Fruit fly (Drosophila melanogaster) whole organism, embryonic: ENCODE results near the gene salr.

ENCODE experiments used
- Abd-B ChIP-seq: fragments of 200-800 bp; sonication (Bioruptor generic); optimal IDR thresholded peaks from 2 replicates; lab custom pipeline; 2018; ENCODE audit warnings: missing biosample characterization, mild to moderate bottlenecking, missing genetic modification characterization, moderate library complexity
- Asciz ChIP-seq: fragments of 200-800 bp; sonication (Bioruptor generic); optimal IDR thresholded peaks from 2 replicates; lab custom pipeline; 2017; ENCODE audit warnings: missing biosample characterization, mild to moderate bottlenecking, missing genetic modification characterization, missing genetic modification reagents
- BEAF-32 ChIP-seq: fragments of 200-800 bp; sonication (Bioruptor generic); optimal IDR thresholded peaks from 3 replicates; lab custom pipeline; 2017; ENCODE audit warnings: missing biosample characterization, missing genetic modification characterization, mild to moderate bottlenecking, moderate library complexity, missing genetic modification reagents
- CG1024 ChIP-seq: fragments of 200-800 bp; sonication (Bioruptor generic); IDR thresholded peaks from 2 replicates; pipeline ENCODE4 v1.3.6; 2022; ENCODE audit warnings: missing biosample characterization, missing genetic modification characterization
- CG10366 ChIP-seq: fragments of 200-800 bp; sonication (Bioruptor generic); IDR thresholded peaks from 2 replicates; pipeline ENCODE4 v1.3.6; 2022; ENCODE audit warnings: missing biosample characterization, missing genetic modification characterization
- CG10654 ChIP-seq: fragments of 200-800 bp; sonication (Bioruptor generic); optimal IDR thresholded peaks from 2 replicates; lab custom pipeline; 2016; ENCODE audit warnings: missing biosample characterization, missing genetic modification characterization
- CG15073 ChIP-seq: fragments of 200-800 bp; sonication (Bioruptor generic); optimal IDR thresholded peaks from 2 replicates; lab custom pipeline; 2016; ENCODE audit warnings: missing biosample characterization, missing genetic modification characterization
- CG17359 ChIP-seq: fragments of 200-800 bp; sonication (Bioruptor generic); optimal IDR thresholded peaks from 3 replicates; lab custom pipeline; 2018; ENCODE audit warnings: missing biosample characterization, mild to moderate bottlenecking, missing genetic modification characterization, moderate library complexity
- CG2712 ChIP-seq: fragments of 200-800 bp; optimal IDR thresholded peaks from 3 replicates; lab custom pipeline; 2019; ENCODE audit warnings: missing biosample characterization, mild to moderate bottlenecking, missing genetic modification characterization, moderate library complexity
- CG2889 ChIP-seq: fragments of 200-800 bp; sonication (Bioruptor generic); IDR thresholded peaks from 3 replicates; pipeline ENCODE4 v1.3.6; 2022; ENCODE audit warnings: missing biosample characterization, missing genetic modification characterization
- CG32532 ChIP-seq: fragments of 200-800 bp; sonication (Bioruptor generic); IDR thresholded peaks from 2 replicates; pipeline ENCODE4 v1.3.6; 2022; ENCODE audit warnings: missing biosample characterization, missing genetic modification characterization
- CG3847 ChIP-seq: fragments of 200-800 bp; sonication (Bioruptor generic); IDR thresholded peaks from 2 replicates; pipeline ENCODE4 v1.3.6; 2022; ENCODE audit warnings: missing biosample characterization, missing genetic modification characterization
- CG3995 ChIP-seq: fragments of 200-800 bp; sonication (Bioruptor generic); optimal IDR thresholded peaks from 3 replicates; lab custom pipeline; 2016; ENCODE audit warnings: missing biosample characterization, missing genetic modification characterization
- CG4730 ChIP-seq: fragments of 200-800 bp; sonication (Bioruptor generic); IDR thresholded peaks from 2 replicates; pipeline ENCODE4 v1.3.6; 2022; ENCODE audit warnings: missing biosample characterization, missing genetic modification characterization
- CG5245 ChIP-seq: fragments of 200-800 bp; sonication (Bioruptor generic); optimal IDR thresholded peaks from 3 replicates; lab custom pipeline; 2016; ENCODE audit warnings: missing biosample characterization, missing genetic modification characterization
- CG6689 ChIP-seq: fragments of 200-800 bp; sonication (Bioruptor generic); IDR thresholded peaks from 2 replicates; pipeline ENCODE4 v1.3.6; 2022; ENCODE audit warnings: missing biosample characterization, missing genetic modification characterization
- CG7556 ChIP-seq: fragments of 200-800 bp; sonication (Bioruptor generic); optimal IDR thresholded peaks from 2 replicates; lab custom pipeline; 2017; ENCODE audit warnings: missing biosample characterization, mild to moderate bottlenecking, missing genetic modification characterization
- CG9932 ChIP-seq: fragments of 200-800 bp; sonication (Bioruptor generic); IDR thresholded peaks from 2 replicates; pipeline ENCODE4 v1.3.6; 2022; ENCODE audit warnings: missing biosample characterization, missing genetic modification characterization
- Deaf1 ChIP-seq: fragments of 200-800 bp; optimal IDR thresholded peaks from 3 replicates; lab custom pipeline; 2019; ENCODE audit warnings: missing biosample characterization, mild to moderate bottlenecking, missing genetic modification characterization, moderate library complexity
- Dip2 ChIP-seq: fragments of 200-800 bp; sonication (Bioruptor generic); IDR thresholded peaks from 2 replicates; pipeline ENCODE4 v1.3.6; 2022; ENCODE audit warnings: missing biosample characterization, missing genetic modification characterization
- Dp ChIP-seq: fragments of 200-800 bp; sonication (Bioruptor generic); optimal IDR thresholded peaks from 2 replicates; lab custom pipeline; 2018; ENCODE audit warnings: missing biosample characterization, mild to moderate bottlenecking, missing genetic modification characterization, moderate library complexity
- Hmr ChIP-seq: fragments of 200-800 bp; sonication (Bioruptor generic); optimal IDR thresholded peaks from 3 replicates; lab custom pipeline; 2017; ENCODE audit warnings: mild to moderate bottlenecking, missing biosample characterization, missing genetic modification reagents, missing genetic modification characterization
- Hsf ChIP-seq: fragments of 200-800 bp; sonication (Bioruptor generic); optimal IDR thresholded peaks from 3 replicates; lab custom pipeline; 2016; ENCODE audit warnings: missing biosample characterization, missing genetic modification characterization
- Mad ChIP-seq: fragments of 200-800 bp; sonication (Bioruptor generic); optimal IDR thresholded peaks from 2 replicates; lab custom pipeline; 2016; ENCODE audit warnings: missing biosample characterization, missing genetic modification characterization
- Oli ChIP-seq: fragments of 200-800 bp; sonication (Bioruptor generic); optimal IDR thresholded peaks from 2 replicates; lab custom pipeline; 2018; ENCODE audit warnings: missing biosample characterization, mild to moderate bottlenecking, missing genetic modification characterization, moderate library complexity
- Optix ChIP-seq: fragments of 200-800 bp; sonication (Bioruptor generic); IDR thresholded peaks from 3 replicates; pipeline ENCODE4 v1.3.6; 2022; ENCODE audit warnings: missing biosample characterization, missing genetic modification characterization
- Side ChIP-seq: fragments of 200-800 bp; sonication (Bioruptor generic); optimal IDR thresholded peaks from 2 replicates; lab custom pipeline; 2016; ENCODE audit warnings: missing biosample characterization, missing genetic modification characterization
- Sox102F ChIP-seq: fragments of 200-800 bp; sonication (Bioruptor generic); optimal IDR thresholded peaks from 2 replicates; lab custom pipeline; 2018; ENCODE audit warnings: missing biosample characterization, mild to moderate bottlenecking, missing genetic modification characterization, moderate library complexity
- Sry-β ChIP-seq: fragments of 200-800 bp; sonication (Bioruptor generic); optimal IDR thresholded peaks from 2 replicates; lab custom pipeline; 2018; ENCODE audit warnings: missing biosample characterization, mild to moderate bottlenecking, missing genetic modification characterization, moderate library complexity
- Stat92E ChIP-seq, 3 experiments: fragments of >200 bp in 2 of 3; fragments of 200-800 bp in 1 of 3; sonication (Bioruptor generic) in 1 of 3; optimal IDR thresholded peaks; 2 replicates each; lab custom pipeline; 2017 to 2019; ENCODE audit warnings: missing biosample characterization in 3 of 3, missing genetic modification characterization in 3 of 3, mild to moderate bottlenecking in 1 of 3, moderate library complexity in 1 of 3
- Usf ChIP-seq: fragments of 200-800 bp; sonication (Bioruptor generic); optimal IDR thresholded peaks from 2 replicates; lab custom pipeline; 2017; ENCODE audit warnings: missing genotype, missing biosample characterization, missing genetic modification characterization
- ara ChIP-seq: fragments of 200-800 bp; sonication (Bioruptor generic); IDR thresholded peaks from 2 replicates; pipeline ENCODE4 v1.3.6; 2022; ENCODE audit warnings: missing biosample characterization, missing genetic modification characterization
- bbx ChIP-seq: fragments of 200-800 bp; sonication (Bioruptor generic); IDR thresholded peaks from 2 replicates; pipeline ENCODE4 v1.3.6; 2022; ENCODE audit warnings: missing biosample characterization, missing genetic modification characterization; ENCODE audit not compliant: partially characterized antibody
- bowl ChIP-seq: fragments of 200-800 bp; sonication (Bioruptor generic); IDR thresholded peaks from 2 replicates; pipeline ENCODE4 v1.3.6; 2022; ENCODE audit warnings: missing biosample characterization, missing genetic modification characterization
- chm ChIP-seq: fragments of 200-800 bp; sonication (Bioruptor generic); IDR thresholded peaks from 2 replicates; pipeline ENCODE4 v1.3.6; 2022; ENCODE audit warnings: missing biosample characterization, missing genetic modification characterization
- croc ChIP-seq: fragments of 200-800 bp; sonication (Bioruptor generic); conservative IDR thresholded peaks from 3 replicates; pipeline ENCODE4 v1.3.6; 2022; ENCODE audit warnings: missing biosample characterization, missing genetic modification characterization
- eyg ChIP-seq: fragments of 200-800 bp; sonication (Bioruptor generic); optimal IDR thresholded peaks from 3 replicates; lab custom pipeline; 2016; ENCODE audit warnings: missing biosample characterization, missing genetic modification characterization
- gcm ChIP-seq: fragments of 200-800 bp; sonication (Bioruptor generic); optimal IDR thresholded peaks from 2 replicates; lab custom pipeline; 2019; ENCODE audit warnings: missing biosample characterization, mild to moderate bottlenecking, missing genetic modification characterization, moderate library complexity
- gfzf ChIP-seq: fragments of 200-800 bp; sonication (Bioruptor generic); optimal IDR thresholded peaks from 2 replicates; lab custom pipeline; 2016; ENCODE audit warnings: missing biosample characterization, mild to moderate bottlenecking, missing genetic modification characterization, moderate library complexity
- klu ChIP-seq: fragments of 200-800 bp; sonication (Bioruptor generic); IDR thresholded peaks from 2 replicates; pipeline ENCODE4 v1.3.6; 2022; ENCODE audit warnings: missing biosample characterization, missing genetic modification characterization
- lab ChIP-seq: fragments of 200-800 bp; sonication (Bioruptor generic); optimal IDR thresholded peaks from 3 replicates; lab custom pipeline; 2017; ENCODE audit warnings: missing biosample characterization, missing genetic modification characterization, mild to moderate bottlenecking, moderate library complexity, missing genetic modification reagents
- sc ChIP-seq, 3 experiments: fragments of >200 bp in 2 of 3; fragments of 200-800 bp in 1 of 3; sonication (Bioruptor generic) in 1 of 3; optimal IDR thresholded peaks; 2 replicates in 2 of 3; 3 replicates in 1 of 3; lab custom pipeline; 2017; ENCODE audit warnings: mild to moderate bottlenecking in 1 of 3, missing biosample characterization in 1 of 3, missing genetic modification characterization in 1 of 3, missing genetic modification reagents in 1 of 3
- sd ChIP-seq: fragments of 200-800 bp; sonication (Bioruptor generic); optimal IDR thresholded peaks from 3 replicates; lab custom pipeline; 2018; ENCODE audit warnings: missing biosample characterization, mild to moderate bottlenecking, missing genetic modification characterization, moderate library complexity
- so ChIP-seq: fragments of 200-800 bp; sonication (Bioruptor generic); IDR thresholded peaks from 3 replicates; pipeline ENCODE4 v1.3.6; 2022; ENCODE audit warnings: missing biosample characterization, missing genetic modification characterization
- stwl ChIP-seq: fragments of 200-800 bp; sonication (Bioruptor generic); optimal IDR thresholded peaks from 3 replicates; lab custom pipeline; 2018; ENCODE audit warnings: missing biosample characterization, mild to moderate bottlenecking, missing genetic modification characterization, moderate library complexity
- tll ChIP-seq, 2 experiments: fragments of 200-800 bp in 1 of 2; fragments of >200 bp in 1 of 2; sonication (Bioruptor generic) in 1 of 2; optimal IDR thresholded peaks; 2 replicates each; lab custom pipeline; 2017 to 2019; ENCODE audit warnings: missing biosample characterization in 2 of 2, missing genetic modification characterization in 2 of 2, mild to moderate bottlenecking in 1 of 2, moderate library complexity in 1 of 2
- tna ChIP-seq: fragments of 200-800 bp; sonication (Bioruptor generic); IDR thresholded peaks from 2 replicates; pipeline ENCODE4 v1.3.6; 2022; ENCODE audit warnings: missing biosample characterization, missing genetic modification characterization; ENCODE audit not compliant: partially characterized antibody
- unpg ChIP-seq: fragments of 200-800 bp; sonication (Bioruptor generic); optimal IDR thresholded peaks from 3 replicates; lab custom pipeline; 2018; ENCODE audit warnings: missing biosample characterization, mild to moderate bottlenecking, missing genetic modification characterization, moderate library complexity

The salr gene

DNA sequence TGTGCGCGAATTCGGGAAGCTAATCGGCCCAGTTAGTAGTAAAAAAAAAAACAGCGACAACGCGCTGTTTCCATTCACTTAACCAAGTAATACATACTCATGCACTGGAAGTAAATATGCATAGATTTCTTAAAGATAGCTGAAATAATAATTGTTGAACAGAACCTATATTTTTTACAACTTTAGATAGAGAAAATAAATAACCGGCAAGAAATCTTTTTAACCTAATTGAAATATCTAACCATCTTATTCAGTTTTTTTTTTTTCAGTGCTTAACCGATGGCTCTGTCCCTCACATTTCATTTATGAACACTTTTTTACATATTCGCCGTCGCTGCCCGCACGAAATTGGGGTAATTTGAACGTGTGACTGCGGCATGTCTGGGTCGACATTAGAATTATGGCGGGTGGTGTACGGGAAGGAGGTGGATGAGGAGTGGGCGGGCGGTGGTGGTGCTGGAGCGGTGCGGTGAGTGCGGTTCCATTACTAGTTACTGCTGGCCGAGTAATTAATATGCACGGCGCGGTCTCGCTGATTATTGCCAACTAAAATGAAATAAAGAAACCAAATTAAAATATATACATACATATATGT lies 26.9 kb upstream of the salr start (continued):
- TF ChIP-seq tll (GFP tag; optimal IDR thresholded peaks at IDR 0.05; lab: Kevin White, UChicago) = no peak
- TF ChIP-seq Sry-β = no peak
- TF ChIP-seq gcm (GFP tag; lab: Kevin White, UChicago) = peak; percentile 58
- TF ChIP-seq so (GFP tag; lab: Robert Waterston, UW) = peak; percentile 55; the same call in 1 of the 3 replicates
- TF ChIP-seq Mad (GFP tag; lab: Kevin White, UChicago) = no peak
- TF ChIP-seq croc = peak; percentile 36; the same call in 1 of the 3 replicates
- 0 out of 2 replicates have a peak, but pooled peaks have one; percentile 41 for TF ChIP-seq chm
- TF ChIP-seq CG10654 (GFP tag; lab: Kevin White, UChicago) = peak; percentile 27
- TF ChIP-seq Deaf1 (tag; lab: Kevin White, UChicago) = peak; percentile 10
- TF ChIP-seq eyg (GFP tag; lab: Kevin White, UChicago) = no peak
- TF ChIP-seq CG2889 (GFP tag; lab: Robert Waterston, UW) = 0 out of 3 replicates have a peak, but pooled peaks have one; percentile 42
- peak; percentile 50 for TF ChIP-seq Hsf (GFP tag; lab: Kevin White, UChicago)
- TF ChIP-seq Oli (tag; lab: Kevin White, UChicago) = peak; percentile 65
- TF ChIP-seq Sox102F = peak; percentile 73
- TF ChIP-seq CG3995 (GFP tag; lab: Kevin White, UChicago) = no peak
- no peak for TF ChIP-seq tna
- peak; percentile 76 for TF ChIP-seq unpg
- TF ChIP-seq CG9932 (GFP tag; lab: Robert Waterston, UW) = peak; percentile 26; the same call in 1 of the 2 replicates
- peak; percentile 40; the same call in 1 of the 2 replicates for TF ChIP-seq CG10366 (GFP tag; lab: Robert Waterston, UW)
- TF ChIP-seq stwl = no peak
- peak; percentile 34; the same call in 1 of the 2 replicates for TF ChIP-seq CG3847 (GFP tag; lab: Robert Waterston, UW)
- TF ChIP-seq Optix (GFP tag; lab: Robert Waterston, UW) = no peak
- no peak for TF ChIP-seq sd (tag; lab: Kevin White, UChicago)
- TF ChIP-seq CG5245 (GFP tag; lab: Kevin White, UChicago) = peak; percentile 17
- TF ChIP-seq CG15073 (GFP tag; lab: Kevin White, UChicago) = no peak
- TF ChIP-seq bowl (GFP tag; lab: Robert Waterston, UW) = 0 out of 2 replicates have a peak, but pooled peaks have one; percentile 30
- no peak for TF ChIP-seq bbx (GFP tag; lab: Robert Waterston, UW)
- peak; percentile 57 for TF ChIP-seq CG17359 (tag; lab: Kevin White, UChicago)
- TF ChIP-seq Abd-B (GFP tag; lab: Kevin White, UChicago) = peak; percentile 33
- TF ChIP-seq Dp = no peak
- peak; percentile 31 for TF ChIP-seq lab (GFP tag; lab: Kevin White, UChicago)
- TF ChIP-seq CG4730 (GFP tag; lab: Robert Waterston, UW) = peak; percentile 43
- peak; percentile 60 for TF ChIP-seq CG2712
- no peak for TF ChIP-seq Stat92E (GFP tag; optimal IDR thresholded peaks at IDR 0.05; lab: Kevin White, UChicago)
- no peak for TF ChIP-seq Side (GFP tag; lab: Kevin White, UChicago)
- TF ChIP-seq CG6689 (GFP tag; lab: Robert Waterston, UW) = peak; percentile 50
- peak; percentile 46 for TF ChIP-seq CG7556 (GFP tag; lab: Kevin White, UChicago)
- TF ChIP-seq Hmr = peak; percentile 27
- no peak for TF ChIP-seq gfzf
- 0 out of 2 replicates have a peak, but pooled peaks have one; percentile 18 for TF ChIP-seq CG1024
- TF ChIP-seq Asciz (GFP tag; lab: Kevin White, UChicago) = peak; percentile 26
- TF ChIP-seq BEAF-32 (GFP tag; lab: Kevin White, UChicago) = no peak
- TF ChIP-seq klu (GFP tag; lab: Robert Waterston, UW) = no peak
- TF ChIP-seq ara (GFP tag; lab: Robert Waterston, UW) = peak; percentile 51; the same call in 1 of the 2 replicates
- peak; percentile 24; the same call in 1 of the 2 replicates for TF ChIP-seq CG32532
- TF ChIP-seq sc (optimal IDR thresholded peaks at IDR 0.05; lab: Kevin White, UChicago) = no peak
- no peak for TF ChIP-seq sc (GFP tag; optimal IDR thresholded peaks at IDR 0.05; lab: Kevin White, UChicago)
- no peak for TF ChIP-seq Dip2 (GFP tag; lab: Robert Waterston, UW)
- TF ChIP-seq Usf (GFP tag; lab: Kevin White, UChicago) = no peak
